Worm (Caenorhabditis elegans): ENCODE results near the gene F44A2.5.
A peak's percentile ranks its signal among the peaks of the same experiment; 100 is the strongest.

F44A2.5 gene

DNA sequence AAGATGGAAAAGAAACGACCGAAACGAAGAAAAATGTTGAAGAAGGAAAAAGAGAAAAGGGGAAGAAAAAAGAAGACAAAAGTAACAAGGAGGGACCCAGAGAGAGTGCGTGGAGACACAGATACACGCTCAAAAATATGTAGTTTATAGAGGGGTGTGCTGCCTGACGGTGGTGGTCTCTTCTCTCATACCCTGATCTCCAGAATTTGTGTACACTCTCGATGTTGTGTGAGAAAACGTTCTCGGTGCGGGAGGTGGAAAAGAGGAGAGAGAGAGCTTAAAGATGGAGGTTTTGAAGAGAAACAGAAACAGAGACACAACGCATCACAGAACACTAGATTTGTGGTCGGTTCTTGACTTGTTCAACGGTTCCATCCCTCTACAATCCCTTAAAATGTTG is 23.8 kb upstream of the F44A2.5 start (continued):
- no peak for TF ChIP-seq F49E8.2 (tag; optimal IDR thresholded peaks at IDR 0.05; ENCODE audit: borderline replicate concordance)
- TF ChIP-seq F44E2.7 (GFP tag; IDR thresholded peaks at IDR 0.05): no peak
- no peak for TF ChIP-seq D1046.2 (GFP tag; IDR thresholded peaks at IDR 0.05)
- no peak for TF ChIP-seq madf-5 (GFP tag; IDR thresholded peaks at IDR 0.05)
- no peak for TF ChIP-seq skn-1 (tag; optimal IDR thresholded peaks at IDR 0.05)
- TF ChIP-seq cey-2 (tag; optimal IDR thresholded peaks at IDR 0.05; ENCODE audit: borderline replicate concordance, insufficient read depth): no peak
- 0 out of 2 replicates have a peak, but pooled peaks have one; percentile 43 for TF ChIP-seq ceh-20 (GFP tag; IDR thresholded peaks at IDR 0.05)
- peak in 1 of 2 experiments; percentile 46 for TF ChIP-seq daf-16 (GFP tag; optimal IDR thresholded peaks at IDR 0.05)
- no peak for TF ChIP-seq daf-16 (tag; optimal IDR thresholded peaks at IDR 0.05)
- no peak for TF ChIP-seq zip-11 (GFP tag; IDR thresholded peaks at IDR 0.05)
- no peak for TF ChIP-seq T26A8.4 (GFP tag; IDR thresholded peaks at IDR 0.05)
- no peak for TF ChIP-seq zfp-2 (tag; optimal IDR thresholded peaks at IDR 0.05)

DNA sequence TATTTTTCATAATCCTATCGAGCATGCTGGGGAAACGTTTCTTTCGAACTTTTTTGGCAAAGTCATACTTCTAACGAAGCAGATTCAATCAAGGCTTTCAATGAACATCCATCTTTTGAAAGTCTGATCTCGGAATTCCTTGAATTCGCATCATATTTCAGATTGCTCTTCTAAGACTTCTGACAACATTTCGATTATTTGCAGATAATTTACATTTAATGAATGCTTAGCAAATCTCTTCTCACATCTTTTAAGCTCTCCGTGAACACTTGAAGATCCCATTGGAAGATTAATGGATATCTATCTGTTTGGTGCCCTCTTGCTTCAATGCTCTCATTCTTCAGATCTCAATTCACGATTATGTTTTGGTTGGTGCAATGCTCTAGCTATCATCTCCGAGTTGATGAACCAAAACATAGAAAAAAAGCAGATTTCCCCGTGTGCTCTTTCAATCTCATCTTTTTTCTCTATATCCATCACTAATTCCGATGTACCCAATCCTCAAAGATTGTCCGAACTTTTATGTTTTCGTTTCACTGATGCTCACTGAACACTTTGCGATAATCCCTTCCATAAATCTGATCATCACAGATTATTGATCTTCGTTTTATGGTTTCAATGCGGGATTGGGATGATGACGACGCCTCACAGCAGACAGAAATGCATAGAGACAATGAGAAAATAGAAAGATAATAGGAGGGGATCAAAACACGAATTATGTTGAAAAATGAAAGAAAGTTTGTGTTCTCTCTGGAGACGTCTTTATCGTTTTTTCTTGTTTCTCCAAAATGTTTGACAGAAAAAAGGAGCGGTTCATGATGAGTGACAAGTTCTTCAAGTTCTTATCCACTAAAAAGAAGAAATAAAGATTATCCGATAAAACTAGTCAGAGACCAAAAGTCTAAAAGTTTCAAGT is 23.0 kb upstream of the F44A2.5 start:
- TF ChIP-seq lin-13 (GFP tag; optimal IDR thresholded peaks at IDR 0.05) (no peak), unc-62 (GFP tag; optimal IDR thresholded peaks at IDR 0.05 in 1 of 2) (peak in 1 of 2 experiments; percentile 89), unc-62 (tag; optimal IDR thresholded peaks at IDR 0.05) (no peak), nhr-48 (tag; optimal IDR thresholded peaks at IDR 0.05) (peak; percentile 23), aha-1 (tag) (peak; percentile 76), ceh-20 (GFP tag; IDR thresholded peaks at IDR 0.05) (peak; percentile 21; the same call in 1 of the 2 replicates), nhr-28 (tag; optimal IDR thresholded peaks at IDR 0.05) (no peak), mdl-1 (tag; optimal IDR thresholded peaks at IDR 0.05) (peak in 1 of 2 experiments; percentile 52), skn-1 (tag; optimal IDR thresholded peaks at IDR 0.05) (no peak)

DNA sequence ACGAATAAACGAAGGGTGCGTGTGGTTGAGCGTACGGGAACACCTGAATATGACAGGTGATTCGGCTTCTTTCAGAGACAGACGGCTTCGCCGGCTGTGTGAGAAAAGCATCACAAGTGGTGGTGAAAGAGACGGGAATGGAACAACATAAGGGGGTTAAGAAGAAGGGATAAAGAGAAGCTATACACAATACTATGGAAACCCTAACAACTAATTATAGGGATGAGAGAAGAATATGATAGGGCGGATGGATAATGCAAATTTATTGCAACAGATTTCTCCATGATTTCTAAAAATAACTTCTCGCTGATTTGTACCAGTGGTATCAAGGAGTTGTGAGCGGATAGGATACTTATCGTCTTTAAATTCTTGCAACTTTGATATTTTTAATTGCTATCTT is 15.3 kb upstream of the F44A2.5 start, which contains the start of gene hlh-10:
Gene hlh-10 (minus strand): TSS at position 101 of the 400 bp plus-strand sequence.
- TF ChIP-seq nhr-48 (tag; optimal IDR thresholded peaks at IDR 0.05) (no peak), daf-16 (GFP tag; optimal IDR thresholded peaks at IDR 0.05) (no peak), daf-16 (tag; optimal IDR thresholded peaks at IDR 0.05) (no peak), set-16 (GFP tag; IDR thresholded peaks at IDR 0.05) (no peak), dmd-6 (GFP tag; IDR thresholded peaks at IDR 0.05) (no peak), ceh-62 (tag; optimal IDR thresholded peaks at IDR 0.05) (no peak), pha-4 (GFP tag; IDR thresholded peaks at IDR 0.05) (no peak), pha-4 (tag; optimal IDR thresholded peaks at IDR 0.05) (no peak), sdz-12 (GFP tag; optimal IDR thresholded peaks at IDR 0.05) (no peak), unc-130 (GFP tag; optimal IDR thresholded peaks at IDR 0.05) (no peak), dve-1 (tag; optimal IDR thresholded peaks at IDR 0.05; ENCODE audit: insufficient read depth) (no peak), nhr-41 (GFP tag; IDR thresholded peaks at IDR 0.05) (no peak), F10B5.3 (tag; optimal IDR thresholded peaks at IDR 0.05) (no peak), ceh-44 (GFP tag; IDR thresholded peaks at IDR 0.05) (no peak), ctbp-1 (GFP tag; IDR thresholded peaks at IDR 0.05) (no peak), arid-1 (GFP tag; conservative IDR thresholded peaks at IDR 0.05) (no peak), nhr-25 (tag; optimal IDR thresholded peaks at IDR 0.05; ENCODE audit: borderline replicate concordance, insufficient read depth) (no peak)

DNA sequence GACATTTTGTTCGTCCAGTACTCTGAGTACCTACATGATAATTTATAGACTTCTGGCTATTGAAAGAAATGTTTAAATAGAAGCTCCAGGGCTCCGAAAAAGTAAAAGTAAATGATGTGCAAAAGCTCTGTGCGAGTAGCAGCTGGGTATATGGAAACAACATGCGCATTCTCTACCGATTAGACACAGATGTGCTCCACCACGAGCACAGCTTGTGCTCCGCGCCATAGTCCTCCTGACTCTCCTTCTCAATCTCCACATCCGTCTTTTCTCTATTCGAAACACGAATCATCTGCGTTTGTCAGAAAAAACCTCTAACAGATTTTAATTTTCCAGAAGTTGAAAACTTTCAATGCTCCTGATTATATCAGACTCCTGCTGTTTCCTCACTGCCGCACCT is 14.0 kb upstream of the F44A2.5 start:
- no peak for TF ChIP-seq fkh-10 (GFP tag; optimal IDR thresholded peaks at IDR 0.05)
- no peak for TF ChIP-seq lin-1 (GFP tag; IDR thresholded peaks at IDR 0.05)
- TF ChIP-seq aly-2 (tag; optimal IDR thresholded peaks at IDR 0.05): no peak
- TF ChIP-seq nhr-11 (tag; optimal IDR thresholded peaks at IDR 0.05): no peak
- no peak for TF ChIP-seq arid-1 (GFP tag; conservative IDR thresholded peaks at IDR 0.05)
- no peak for TF ChIP-seq daf-12 (tag; optimal IDR thresholded peaks at IDR 0.05)
- TF ChIP-seq daf-8 (GFP tag; IDR thresholded peaks at IDR 0.05): no peak
- no peak for TF ChIP-seq lin-13 (GFP tag; optimal IDR thresholded peaks at IDR 0.05)
- TF ChIP-seq ctbp-1 (GFP tag; IDR thresholded peaks at IDR 0.05): no peak
- no peak for TF ChIP-seq attf-4 (tag; optimal IDR thresholded peaks at IDR 0.05)
- no peak for TF ChIP-seq spr-3 (GFP tag; optimal IDR thresholded peaks at IDR 0.05)
- TF ChIP-seq hlh-11 (tag; optimal IDR thresholded peaks at IDR 0.05): no peak
- no peak for TF ChIP-seq ceh-62 (tag; optimal IDR thresholded peaks at IDR 0.05)
- TF ChIP-seq nhr-42 (GFP tag; IDR thresholded peaks at IDR 0.05): no peak
- no peak for TF ChIP-seq egl-43 (GFP tag; IDR thresholded peaks at IDR 0.05)
- no peak for TF ChIP-seq nhr-25 (tag; optimal IDR thresholded peaks at IDR 0.05; ENCODE audit: borderline replicate concordance, insufficient read depth)
- TF ChIP-seq rbr-2 (tag; optimal IDR thresholded peaks at IDR 0.05): no peak
- TF ChIP-seq F49E8.2 (tag; optimal IDR thresholded peaks at IDR 0.05; ENCODE audit: borderline replicate concordance): no peak

Measured in whole organism, L4 larva.